Fruit fly (Drosophila melanogaster) whole organism, embryonic: Measurements from ENCODE around the gene CG12239.

Experiments
- Blimp-1 ChIP-seq: fragments of 200-800 bp; sonication (Bioruptor generic); optimal IDR thresholded peaks from 3 replicates; lab custom pipeline; 2018; ENCODE audit warnings: missing biosample characterization, missing genetic modification characterization, mild to moderate bottlenecking, moderate library complexity, missing genetic modification reagents
- CG10431 ChIP-seq: fragments of 200-800 bp; sonication (Bioruptor generic); optimal IDR thresholded peaks from 3 replicates; lab custom pipeline; 2018; ENCODE audit warnings: missing biosample characterization, mild to moderate bottlenecking, missing genetic modification characterization
- CG11247 ChIP-seq: fragments of 200-800 bp; sonication (Bioruptor generic); IDR thresholded peaks from 2 replicates; pipeline ENCODE4 v1.3.6; 2022; ENCODE audit warnings: missing biosample characterization, missing genetic modification characterization
- CG11456 ChIP-seq: fragments of 200-800 bp; sonication (Bioruptor generic); IDR thresholded peaks from 3 replicates; pipeline ENCODE4 v1.3.6; 2022; ENCODE audit warnings: missing biosample characterization, missing genetic modification characterization
- CG11696 ChIP-seq: fragments of 200-800 bp; sonication (Bioruptor generic); IDR thresholded peaks from 2 replicates; pipeline ENCODE4 v1.3.6; 2022; ENCODE audit warnings: missing biosample characterization, missing genetic modification characterization
- CG14667 ChIP-seq: fragments of 200-800 bp; sonication (Bioruptor generic); IDR thresholded peaks from 2 replicates; pipeline ENCODE4 v1.3.6; 2022; ENCODE audit warnings: missing biosample characterization, missing genetic modification characterization
- CG17361 ChIP-seq: fragments of 200-800 bp; sonication (Bioruptor generic); IDR thresholded peaks from 3 replicates; pipeline ENCODE4 v1.3.6; 2022; ENCODE audit warnings: missing biosample characterization, missing genetic modification characterization
- CG2116 ChIP-seq: fragments of 200-800 bp; sonication (Bioruptor generic); optimal IDR thresholded peaks from 3 replicates; lab custom pipeline; 2018; ENCODE audit warnings: missing biosample characterization, mild to moderate bottlenecking, missing genetic modification characterization
- CG2202 ChIP-seq: fragments of 200-800 bp; sonication (Bioruptor generic); optimal IDR thresholded peaks from 2 replicates; lab custom pipeline; 2018; ENCODE audit warnings: missing biosample characterization, mild to moderate bottlenecking, missing genetic modification characterization
- CG30403 ChIP-seq: fragments of 200-800 bp; sonication (Bioruptor generic); optimal IDR thresholded peaks from 3 replicates; lab custom pipeline; 2016; ENCODE audit warnings: missing biosample characterization, missing genetic modification characterization
- CG4820 ChIP-seq: fragments of 200-800 bp; sonication (Bioruptor generic); optimal IDR thresholded peaks from 3 replicates; lab custom pipeline; 2016; ENCODE audit warnings: missing biosample characterization, missing genetic modification characterization
- CG6254 ChIP-seq: fragments of 200-800 bp; sonication (Bioruptor generic); optimal IDR thresholded peaks from 3 replicates; lab custom pipeline; 2017; ENCODE audit warnings: mild to moderate bottlenecking, missing biosample characterization, missing genetic modification reagents, missing genetic modification characterization
- CG7271 ChIP-seq: fragments of 200-800 bp; sonication (Bioruptor generic); optimal IDR thresholded peaks from 2 replicates; lab custom pipeline; 2018; ENCODE audit warnings: missing biosample characterization, mild to moderate bottlenecking, missing genetic modification characterization, moderate library complexity
- CG8281 ChIP-seq: fragments of 200-800 bp; sonication (Bioruptor generic); optimal IDR thresholded peaks from 2 replicates; lab custom pipeline; 2018; ENCODE audit warnings: missing biosample characterization, mild to moderate bottlenecking, missing genetic modification characterization, moderate library complexity
- Eip74EF ChIP-seq, 2 experiments: fragments of 200-800 bp in 1 of 2; fragments of >200 bp in 1 of 2; sonication (Bioruptor generic) in 1 of 2; optimal IDR thresholded peaks; 2 replicates each; lab custom pipeline; 2017 to 2019; ENCODE audit warnings: missing biosample characterization in 2 of 2, missing genetic modification characterization in 2 of 2, mild to moderate bottlenecking in 1 of 2, moderate library complexity in 1 of 2
- Gsc ChIP-seq: fragments of 200-800 bp; sonication (Bioruptor generic); IDR thresholded peaks from 2 replicates; pipeline ENCODE4 v1.3.6; 2022; ENCODE audit warnings: missing biosample characterization, missing genetic modification characterization
- H15 ChIP-seq: fragments of 200-800 bp; sonication (Bioruptor generic); IDR thresholded peaks from 3 replicates; pipeline ENCODE4 v1.3.6; 2022; ENCODE audit warnings: missing biosample characterization, missing genetic modification characterization
- NfI ChIP-seq: fragments of 200-800 bp; sonication (Bioruptor generic); optimal IDR thresholded peaks from 3 replicates; lab custom pipeline; 2018; ENCODE audit warnings: missing biosample characterization, mild to moderate bottlenecking, missing genetic modification characterization, moderate library complexity
- PHDP ChIP-seq: fragments of 200-800 bp; sonication (Bioruptor generic); optimal IDR thresholded peaks from 3 replicates; lab custom pipeline; 2018; ENCODE audit warnings: missing biosample characterization, mild to moderate bottlenecking, missing genetic modification characterization, moderate library complexity
- Ptx1 ChIP-seq: fragments of 200-800 bp; sonication (Bioruptor generic); IDR thresholded peaks from 2 replicates; pipeline ENCODE4 v1.3.6; 2022; ENCODE audit warnings: missing biosample characterization, missing genetic modification characterization
- Rx ChIP-seq: fragments of 200-800 bp; sonication (Bioruptor generic); IDR thresholded peaks from 2 replicates; pipeline ENCODE4 v1.3.6; 2022; ENCODE audit warnings: missing biosample characterization, missing genetic modification characterization
- Sox102F ChIP-seq: fragments of 200-800 bp; sonication (Bioruptor generic); optimal IDR thresholded peaks from 2 replicates; lab custom pipeline; 2018; ENCODE audit warnings: missing biosample characterization, mild to moderate bottlenecking, missing genetic modification characterization, moderate library complexity
- TFAM ChIP-seq: fragments of 200-800 bp; sonication (Bioruptor generic); optimal IDR thresholded peaks from 2 replicates; lab custom pipeline; 2017; ENCODE audit warnings: missing biosample characterization, missing genetic modification characterization, inconsistent platforms
- Trl ChIP-seq, 3 experiments: fragments of >200 bp in 2 of 3; fragments of 200-800 bp in 1 of 3; sonication (Bioruptor generic) in 1 of 3; optimal IDR thresholded peaks; 2 replicates in 1 of 3; 3 replicates in 2 of 3; lab custom pipeline; 2016 to 2017; ENCODE audit warnings: missing biosample characterization in 1 of 3, missing genetic modification characterization in 1 of 3
- ab ChIP-seq: fragments of 200-800 bp; sonication (Bioruptor generic); optimal IDR thresholded peaks from 2 replicates; lab custom pipeline; 2016; ENCODE audit warnings: missing biosample characterization, missing genetic modification characterization
- bcd ChIP-seq: fragments of 200-800 bp; sonication (Bioruptor generic); optimal IDR thresholded peaks from 2 replicates; lab custom pipeline; 2017; ENCODE audit warnings: missing biosample characterization, mild to moderate bottlenecking, missing genetic modification characterization
- corto ChIP-seq: fragments of 200-800 bp; sonication (Bioruptor generic); optimal IDR thresholded peaks from 2 replicates; lab custom pipeline; 2016; ENCODE audit warnings: missing biosample characterization, mild to moderate bottlenecking, missing genetic modification characterization, moderate library complexity
- dysf ChIP-seq: fragments of 200-800 bp; sonication (Bioruptor generic); IDR thresholded peaks from 3 replicates; pipeline ENCODE4 v1.3.6; 2022; ENCODE audit warnings: missing biosample characterization, missing genetic modification characterization
- ewg ChIP-seq: fragments of 200-800 bp; sonication (Bioruptor generic); optimal IDR thresholded peaks from 3 replicates; lab custom pipeline; 2017; ENCODE audit warnings: mild to moderate bottlenecking, missing biosample characterization, missing genetic modification reagents, missing genetic modification characterization
- gro ChIP-seq: fragments of 200-800 bp; sonication (Bioruptor generic); optimal IDR thresholded peaks from 2 replicates; lab custom pipeline; 2016; ENCODE audit warnings: missing biosample characterization, missing genetic modification characterization
- gsb-n ChIP-seq: fragments of 200-800 bp; sonication (Bioruptor generic); optimal IDR thresholded peaks from 3 replicates; lab custom pipeline; 2018; ENCODE audit warnings: missing biosample characterization, mild to moderate bottlenecking, missing genetic modification characterization
- hb ChIP-seq: fragments of 200-800 bp; sonication (Bioruptor generic); IDR thresholded peaks from 3 replicates; pipeline ENCODE4 v1.3.6; 2022; ENCODE audit warnings: missing biosample characterization, missing genetic modification characterization; ENCODE audit not compliant: partially characterized antibody
- ken ChIP-seq: fragments of 200-800 bp; sonication (Bioruptor generic); IDR thresholded peaks from 3 replicates; pipeline ENCODE4 v1.3.6; 2022; ENCODE audit warnings: missing biosample characterization, missing genetic modification characterization
- nerfin-1 ChIP-seq: fragments of 200-800 bp; sonication (Bioruptor generic); optimal IDR thresholded peaks from 3 replicates; lab custom pipeline; 2019; ENCODE audit warnings: missing biosample characterization, mild to moderate bottlenecking, missing genetic modification characterization, moderate library complexity
- nmo ChIP-seq: fragments of 200-800 bp; sonication (Bioruptor generic); optimal IDR thresholded peaks from 2 replicates; lab custom pipeline; 2018; ENCODE audit warnings: missing biosample characterization, mild to moderate bottlenecking, missing genetic modification characterization, moderate library complexity
- pan ChIP-seq, 4 experiments: fragments of >200 bp in 3 of 4; fragments of 200-800 bp in 1 of 4; sonication (Bioruptor generic) in 1 of 4; optimal IDR thresholded peaks in 3 of 4; IDR thresholded peaks in 1 of 4; 2 replicates each; pipeline versions ENCODE4 v1.3.6 to Lab custom; 2017 to 2022; ENCODE audit warnings: missing biosample characterization in 2 of 4, missing genetic modification characterization in 2 of 4, mixed read lengths in 1 of 4
- phol ChIP-seq: fragments of 200-800 bp; sonication (Bioruptor generic); optimal IDR thresholded peaks from 3 replicates; lab custom pipeline; 2018; ENCODE audit warnings: missing biosample characterization, mild to moderate bottlenecking, missing genetic modification characterization, moderate library complexity
- prd ChIP-seq, 3 experiments: fragments of >200 bp in 2 of 3; fragments of 200-800 bp in 1 of 3; sonication (Bioruptor generic) in 1 of 3; optimal IDR thresholded peaks in 2 of 3; IDR thresholded peaks in 1 of 3; 2 replicates in 2 of 3; 3 replicates in 1 of 3; pipeline versions ENCODE4 v1.3.6 to Lab custom; 2017 to 2022; ENCODE audit warnings: missing biosample characterization in 1 of 3, missing genetic modification characterization in 1 of 3
- tap ChIP-seq: fragments of 200-800 bp; optimal IDR thresholded peaks from 3 replicates; lab custom pipeline; 2019; ENCODE audit warnings: missing biosample characterization, mild to moderate bottlenecking, missing genetic modification characterization, moderate library complexity
- unpg ChIP-seq: fragments of 200-800 bp; sonication (Bioruptor generic); optimal IDR thresholded peaks from 3 replicates; lab custom pipeline; 2018; ENCODE audit warnings: missing biosample characterization, mild to moderate bottlenecking, missing genetic modification characterization, moderate library complexity
- vvl ChIP-seq: fragments of 200-800 bp; sonication (Bioruptor generic); IDR thresholded peaks from 2 replicates; pipeline ENCODE4 v1.3.6; 2022; ENCODE audit warnings: missing biosample characterization, missing genetic modification characterization

The CG12239 gene

DNA sequence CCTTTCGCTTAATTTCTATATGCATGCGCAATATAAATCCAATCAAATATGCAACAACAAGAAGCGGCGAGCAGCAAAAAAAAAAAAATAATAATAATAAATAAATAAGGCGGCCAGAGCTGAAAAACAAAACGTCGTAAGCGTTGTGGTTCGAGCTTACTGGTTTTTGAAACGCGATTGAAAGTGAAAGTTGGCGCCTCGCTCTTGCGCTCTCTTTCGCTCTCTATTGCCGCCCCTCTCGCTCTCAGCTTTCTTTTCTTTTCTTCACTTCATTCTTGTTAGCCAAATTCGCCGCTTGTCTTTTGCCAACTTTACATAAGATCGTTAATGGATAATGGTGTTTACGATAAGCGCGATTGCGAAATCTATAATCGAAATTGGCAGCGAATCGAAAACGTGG is 19.5 kb upstream of the CG12239 start:
- TF ChIP-seq Gsc (GFP tag; lab: Robert Waterston, UW), result no peak
- peak; percentile 98 for TF ChIP-seq Blimp-1
- TF ChIP-seq Trl (optimal IDR thresholded peaks at IDR 0.05; lab: Kevin White, UChicago), result peak in 1 of 2 experiments; percentile 48
- TF ChIP-seq Trl (GFP tag; optimal IDR thresholded peaks at IDR 0.05; lab: Kevin White, UChicago), result no peak
- peak; percentile 38 for TF ChIP-seq CG10431 (GFP tag; lab: Kevin White, UChicago)

- TF ChIP-seq vvl, result peak; percentile 22; the same call in 1 of the 2 replicates
- peak; percentile 40 for TF ChIP-seq CG8281
- TF ChIP-seq corto (GFP tag; lab: Kevin White, UChicago), result no peak
- no peak for TF ChIP-seq CG11456 (GFP tag; lab: Robert Waterston, UW)
- no peak for TF ChIP-seq CG2202 (tag; lab: Kevin White, UChicago)
- TF ChIP-seq CG2116 (GFP tag; lab: Kevin White, UChicago), result no peak
Observed at dm6 chrX:5776547-5776946, 15.4 kb upstream of the CG12239 start, which contains the start of gene CG42264. Gene CG42264, minus strand, starts transcription at chrX:5776647.

- TF ChIP-seq TFAM (GFP tag; lab: Kevin White, UChicago) (no peak), bcd (GFP tag; lab: Kevin White, UChicago) (no peak)
Observed at dm6 chrX:5781520-5781919, 10.4 kb upstream of the CG12239 start, which contains the start of gene CG3108. Gene CG3108, minus strand, starts transcription at chrX:5781620.

DNA sequence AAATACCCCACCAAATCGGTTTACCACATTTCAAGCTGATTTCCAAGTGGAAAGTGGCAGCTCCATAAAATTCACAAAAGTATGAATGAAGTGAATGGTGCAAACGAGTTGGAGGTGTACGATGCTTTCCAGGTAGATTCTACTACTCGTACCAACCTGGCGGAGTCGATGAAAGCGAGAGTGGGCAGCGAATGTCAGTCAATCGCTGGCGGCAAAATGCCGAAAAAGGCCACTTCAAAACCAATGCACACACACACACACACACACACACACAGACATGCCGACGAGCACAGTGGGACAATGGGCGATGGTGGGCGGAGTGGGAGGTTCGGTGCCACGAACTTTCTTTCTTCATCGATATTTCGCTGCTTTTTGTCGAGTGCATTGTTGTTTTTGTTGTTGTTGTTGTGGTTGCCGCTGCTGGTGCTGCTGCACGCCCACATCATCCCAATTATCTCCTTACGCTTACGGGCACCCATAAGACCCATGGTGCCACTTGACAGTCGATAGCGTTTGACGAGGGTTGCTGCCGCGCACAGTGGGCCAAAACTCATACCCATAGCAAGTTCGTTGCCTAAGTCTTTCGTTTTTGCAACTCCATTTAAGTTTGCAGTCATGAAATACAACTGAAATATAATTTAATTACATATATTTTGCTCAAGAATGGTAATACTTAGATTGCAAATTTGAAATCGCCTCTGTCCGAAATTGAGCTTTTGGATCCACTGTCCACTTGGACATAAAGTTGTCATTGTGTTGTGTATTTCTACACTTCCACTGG is 8.5 kb upstream of the CG12239 start:
- TF ChIP-seq Eip74EF (GFP tag; optimal IDR thresholded peaks at IDR 0.05; lab: Kevin White, UChicago) (peak in 1 of 2 experiments; percentile 13), hb (GFP tag; lab: Robert Waterston, UW) (no peak), NfI (peak; percentile 4), ken (peak; percentile 64; the same call in 2 of the 3 replicates), ewg (GFP tag; lab: Kevin White, UChicago) (peak; percentile 31), CG6254 (GFP tag; lab: Kevin White, UChicago) (peak; percentile 30), pan (optimal IDR thresholded peaks at IDR 0.05; lab: Kevin White, UChicago) (no peak), pan (GFP tag; optimal IDR thresholded peaks at IDR 0.05 in 1 of 2, IDR thresholded peaks at IDR 0.05 in 1 of 2) (peak in 1 of 2 experiments; percentile 37), unpg (peak; percentile 61), CG7271 (tag; lab: Kevin White, UChicago) (no peak), Blimp-1 (peak; percentile 84), phol (tag; lab: Kevin White, UChicago) (peak; percentile 62), gsb-n (peak; percentile 34), CG11247 (GFP tag; lab: Robert Waterston, UW) (peak; percentile 53), Rx (GFP tag; lab: Robert Waterston, UW) (peak; percentile 21; the same call in 1 of the 2 replicates), PHDP (tag; lab: Kevin White, UChicago) (peak; percentile 41), tap (tag; lab: Kevin White, UChicago) (peak; percentile 1), ab (no peak), gro (GFP tag; lab: Kevin White, UChicago) (no peak), H15 (GFP tag; lab: Robert Waterston, UW) (0 out of 3 replicates have a peak, but pooled peaks have one; percentile 56), dysf (peak; percentile 51; the same call in 2 of the 3 replicates), prd (optimal IDR thresholded peaks at IDR 0.05; lab: Kevin White, UChicago) (no peak), prd (GFP tag; IDR thresholded peaks at IDR 0.05; lab: Robert Waterston, UW) (peak; percentile 55; the same call in 2 of the 3 replicates), CG4820 (GFP tag; lab: Kevin White, UChicago) (peak; percentile 42), CG17361 (GFP tag; lab: Robert Waterston, UW) (peak; percentile 57; the same call in 1 of the 3 replicates), CG30403 (GFP tag; lab: Kevin White, UChicago) (peak; percentile 42), nerfin-1 (tag; lab: Kevin White, UChicago) (peak; percentile 20), nmo (GFP tag; lab: Kevin White, UChicago) (peak; percentile 57), CG14667 (no peak), Ptx1 (GFP tag; lab: Robert Waterston, UW) (peak; percentile 49), CG11696 (GFP tag; lab: Robert Waterston, UW) (no peak), Sox102F (GFP tag; lab: Kevin White, UChicago) (peak; percentile 76)
